Worm (Caenorhabditis elegans) whole organism, L4/young adult: ENCODE data around the gene fcmt-1.

ENCODE experiments used
- W03F9.2 ChIP-seq: fragments of 150-350 bp; optimal IDR thresholded peaks from 2 replicates; lab custom pipeline; 2014; ENCODE audit warnings: missing biosample characterization, missing genetic modification characterization
- dao-5 ChIP-seq: sonication (generic microtip); optimal IDR thresholded peaks from 2 replicates; lab custom pipeline; 2016; ENCODE audit warnings: missing genotype, missing genetic modification characterization, moderate library complexity, missing compliant biosample characterization
- him-1 ChIP-seq: sonication (generic microtip); optimal IDR thresholded peaks from 2 replicates; lab custom pipeline; 2016; ENCODE audit warnings: missing genotype, missing genetic modification reagents, missing genetic modification characterization, missing compliant biosample characterization

- TF ChIP-seq him-1 (tag; lab: Kevin White, UChicago) (no peak), dao-5 (tag; lab: Kevin White, UChicago) (no peak), W03F9.2 (tag; lab: Kevin White, UChicago) (no peak)
Measured at ce11 chrII:11705787-11706186, 3.6 kb downstream of the fcmt-1 start, which contains the start of gene VF13D12L.3.
